Worm (Caenorhabditis elegans): ENCODE measurements around the gene C24H12.6.

DNA sequence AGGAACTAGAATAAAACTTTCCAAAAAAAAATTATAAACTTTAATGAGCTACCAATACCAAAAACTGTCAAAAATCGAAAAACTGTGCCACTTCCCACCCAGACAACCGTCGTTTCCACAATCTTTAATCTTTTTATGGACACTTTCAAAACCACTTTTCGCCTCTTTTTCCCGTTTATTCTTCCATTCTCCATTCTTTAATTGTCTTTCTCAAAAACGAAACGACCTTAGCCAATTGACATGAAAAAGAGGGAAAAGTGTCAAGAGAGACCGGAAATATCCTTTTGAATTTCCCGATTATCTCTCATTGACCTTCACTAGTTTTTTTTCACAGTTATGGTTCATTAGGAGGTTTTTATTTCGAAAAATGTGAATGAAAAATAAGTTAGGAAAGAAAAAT lies 47.1 kb downstream of the C24H12.6 start:
- TF ChIP-seq sea-2 (GFP tag; IDR thresholded peaks at IDR 0.05) (no peak), egl-18 (GFP tag; IDR thresholded peaks at IDR 0.05) (no peak), rpc-1 (optimal IDR thresholded peaks at IDR 0.05) (no peak), rpc-1 (tag; optimal IDR thresholded peaks at IDR 0.05) (no peak), athp-1 (tag; optimal IDR thresholded peaks at IDR 0.05) (no peak), nhr-90 (tag; optimal IDR thresholded peaks at IDR 0.05) (no peak), snpc-4 (GFP tag; optimal IDR thresholded peaks at IDR 0.05) (no peak), snpc-4 (tag; optimal IDR thresholded peaks at IDR 0.05) (no peak), F33H1.4 (GFP tag; IDR thresholded peaks at IDR 0.05) (no peak), ama-1 (optimal IDR thresholded peaks at IDR 0.05) (no peak), ama-1 (GFP tag; optimal IDR thresholded peaks at IDR 0.05) (no peak), F52B5.7 (tag; optimal IDR thresholded peaks at IDR 0.05) (no peak)
